Worm (Caenorhabditis elegans) whole organism, L1 larva: Measurements from ENCODE around the gene F44F4.9.

Experiments used
- ama-1 ChIP-seq: fragments of 150-350 bp; optimal IDR thresholded peaks from 2 replicates; lab custom pipeline; 2014
- blmp-1 ChIP-seq: fragments of 150-350 bp; optimal IDR thresholded peaks from 2 replicates; lab custom pipeline; 2014; ENCODE audit warnings: missing biosample characterization, missing genetic modification characterization
- ceh-82 ChIP-seq, 3 experiments: fragments of 150-350 bp in 1 of 3; sonication (generic microtip) in 2 of 3; optimal IDR thresholded peaks; 2 replicates each; lab custom pipeline; 2014 to 2017; ENCODE audit warnings: missing biosample characterization in 3 of 3, missing genetic modification characterization in 3 of 3
- elt-3 ChIP-seq, 6 experiments: fragments of 150-350 bp in 1 of 6; sonication (generic microtip); optimal IDR thresholded peaks; 2 replicates each; lab custom pipeline; 2017 to 2018; ENCODE audit warnings: missing biosample characterization in 6 of 6, missing genetic modification characterization in 6 of 6, inconsistent platforms in 1 of 6
- fkh-4 ChIP-seq: sonication (generic microtip); optimal IDR thresholded peaks from 2 replicates; lab custom pipeline; 2016; ENCODE audit warnings: missing compliant biosample characterization, missing genetic modification characterization, borderline replicate concordance
- fos-1 ChIP-seq: fragments of 150-350 bp; optimal IDR thresholded peaks from 2 replicates; lab custom pipeline; 2014; ENCODE audit warnings: missing biosample characterization, missing genetic modification characterization
- lin-13 ChIP-seq: fragments of 150-350 bp; optimal IDR thresholded peaks from 2 replicates; lab custom pipeline; 2014; ENCODE audit warnings: missing biosample characterization, missing genetic modification reagents, missing genetic modification characterization
- nhr-76 ChIP-seq: sonication (generic microtip); optimal IDR thresholded peaks from 2 replicates; lab custom pipeline; 2017; ENCODE audit warnings: missing biosample characterization, missing genetic modification characterization
- nhr-90 ChIP-seq: sonication (generic microtip); optimal IDR thresholded peaks from 2 replicates; lab custom pipeline; 2016; ENCODE audit warnings: mild to moderate bottlenecking, missing genetic modification characterization, missing compliant biosample characterization; ENCODE audit not compliant: poor library complexity
- pag-3 ChIP-seq: sonication (generic microtip); optimal IDR thresholded peaks from 2 replicates; lab custom pipeline; 2017; ENCODE audit warnings: missing genetic modification characterization, mild to moderate bottlenecking, missing compliant biosample characterization, antibody characterized with exemption, borderline replicate concordance; ENCODE audit not compliant: insufficient read depth
- skn-1 ChIP-seq: fragments of 150-350 bp; optimal IDR thresholded peaks from 2 replicates; lab custom pipeline; 2014; ENCODE audit warnings: missing biosample characterization, missing genetic modification characterization
- ztf-4 ChIP-seq: fragments of 150-350 bp; optimal IDR thresholded peaks from 2 replicates; lab custom pipeline; 2014; ENCODE audit warnings: missing biosample characterization, missing genetic modification characterization

- TF ChIP-seq ama-1 (lab: Kevin White, UChicago) (no peak), nhr-90 (tag; lab: Kevin White, UChicago) (no peak), fkh-4 (tag; lab: Kevin White, UChicago) (no peak), fos-1 (tag; lab: Kevin White, UChicago) (no peak), skn-1 (tag; lab: Kevin White, UChicago) (no peak), blmp-1 (tag; lab: Kevin White, UChicago) (no peak), nhr-76 (no peak), ceh-82 (tag; optimal IDR thresholded peaks at IDR 0.05; lab: Kevin White, UChicago) (no peak), ztf-4 (tag; lab: Kevin White, UChicago) (no peak), elt-3 (tag; optimal IDR thresholded peaks at IDR 0.05; lab: Kevin White, UChicago) (no peak), lin-13 (GFP tag; lab: Kevin White, UChicago) (no peak), pag-3 (tag; lab: Kevin White, UChicago) (no peak)
These were observed 42.0 kb downstream of the F44F4.9 start, which contains the start of gene orc-2 for ce11 chrII:10873631-10874030.
